Worm (Caenorhabditis elegans) whole organism, early embryonic: ENCODE measurements around the gene lys-2.

Experiments used
- B0310.2 ChIP-seq: sonication (generic microtip); optimal IDR thresholded peaks from 2 replicates; lab custom pipeline; 2016; ENCODE audit warnings: mild to moderate bottlenecking, missing genetic modification characterization, missing compliant biosample characterization
- F13C5.2 ChIP-seq: sonication (generic microtip); optimal IDR thresholded peaks from 2 replicates; lab custom pipeline; 2017; ENCODE audit warnings: mild to moderate bottlenecking, missing genetic modification characterization, inconsistent platforms, missing compliant biosample characterization
- aly-1 ChIP-seq: sonication (generic microtip); optimal IDR thresholded peaks from 2 replicates; lab custom pipeline; 2016; ENCODE audit warnings: missing genetic modification characterization, missing compliant biosample characterization
- ama-1 ChIP-seq: fragments of 150-350 bp; optimal IDR thresholded peaks from 2 replicates; lab custom pipeline; 2014
- ceh-13 ChIP-seq: fragments of 200-800 bp; sonication (Bioruptor generic); optimal IDR thresholded peaks from 2 replicates; lab custom pipeline; 2018; ENCODE audit warnings: mild to moderate bottlenecking, missing genetic modification characterization, missing compliant biosample characterization
- ceh-36 ChIP-seq: sonication (generic microtip); optimal IDR thresholded peaks from 2 replicates; lab custom pipeline; 2016; ENCODE audit warnings: missing genetic modification characterization, inconsistent platforms, missing compliant biosample characterization
- ets-7 ChIP-seq: sonication (generic microtip); optimal IDR thresholded peaks from 2 replicates; lab custom pipeline; 2016; ENCODE audit warnings: missing genotype, missing genetic modification characterization, missing compliant biosample characterization
- flt-1 ChIP-seq: fragments of 200-800 bp; sonication (Bioruptor generic); IDR thresholded peaks from 2 replicates; pipeline ENCODE4 v1.3.6; 2022; ENCODE audit warnings: missing genetic modification characterization, missing compliant biosample characterization
- hmbx-1 ChIP-seq: sonication (generic microtip); optimal IDR thresholded peaks from 2 replicates; lab custom pipeline; 2016; ENCODE audit warnings: mild to moderate bottlenecking, missing genetic modification characterization, missing compliant biosample characterization
- hmg-4 ChIP-seq: fragments of 200-800 bp; sonication (Bioruptor generic); optimal IDR thresholded peaks from 2 replicates; lab custom pipeline; 2018; ENCODE audit warnings: mild to moderate bottlenecking, missing genetic modification characterization, missing compliant biosample characterization
- hnd-1 ChIP-seq: sonication (generic microtip); optimal IDR thresholded peaks from 2 replicates; lab custom pipeline; 2016; ENCODE audit warnings: missing genetic modification characterization, missing compliant biosample characterization
- pes-1 ChIP-seq: fragments of 200-800 bp; sonication (Bioruptor generic); IDR thresholded peaks from 2 replicates; pipeline ENCODE4 v1.3.6; 2022; ENCODE audit warnings: missing genetic modification reagents, missing genetic modification characterization, missing compliant biosample characterization
- scrt-1 ChIP-seq: fragments of 200-800 bp; sonication (Bioruptor generic); IDR thresholded peaks from 2 replicates; pipeline ENCODE4 v1.3.6; 2022; ENCODE audit warnings: missing genetic modification characterization, missing compliant biosample characterization
- sea-1 ChIP-seq: fragments of 200-800 bp; sonication (Bioruptor generic); conservative IDR thresholded peaks from 2 replicates; pipeline ENCODE4 v1.3.6; 2022; ENCODE audit warnings: missing genetic modification characterization, missing compliant biosample characterization
- tbx-11 ChIP-seq: fragments of 200-800 bp; sonication (Bioruptor generic); IDR thresholded peaks from 2 replicates; pipeline ENCODE4 v1.3.6; 2022; ENCODE audit warnings: missing genetic modification characterization, missing compliant biosample characterization
- tbx-37 ChIP-seq: fragments of 200-800 bp; sonication (Bioruptor generic); conservative IDR thresholded peaks from 2 replicates; pipeline ENCODE4 v1.3.6; 2022; ENCODE audit warnings: missing genetic modification reagents, missing genetic modification characterization, missing compliant biosample characterization
- tra-4 ChIP-seq: sonication (generic microtip); optimal IDR thresholded peaks from 2 replicates; lab custom pipeline; 2017; ENCODE audit warnings: missing genetic modification characterization, missing compliant biosample characterization

The lys-2 gene

ce11 chrV:10275619-10276018 is 5.7 kb downstream of the lys-2 start, which contains the start of gene Y22F5A.11:
Gene Y22F5A.11 (minus strand): TSS chrV:10275646.
- TF ChIP-seq hmbx-1 (tag; lab: Kevin White, UChicago) (no peak), ceh-13 (GFP tag; lab: Kevin White, UChicago) (no peak), tra-4 (tag; lab: Kevin White, UChicago) (no peak), ama-1 (no peak), sea-1 (GFP tag; lab: Robert Waterston, UW) (no peak), F13C5.2 (tag; lab: Kevin White, UChicago) (no peak), scrt-1 (GFP tag; lab: Robert Waterston, UW) (no peak), hnd-1 (tag; lab: Kevin White, UChicago) (no peak), B0310.2 (tag; lab: Kevin White, UChicago) (no peak), hmg-4 (no peak), pes-1 (GFP tag; lab: Robert Waterston, UW) (no peak), tbx-11 (GFP tag; lab: Robert Waterston, UW) (no peak), flt-1 (no peak), ceh-36 (no peak), ets-7 (tag; lab: Kevin White, UChicago) (no peak)

- no peak for TF ChIP-seq ceh-36
These were observed 7.4 kb downstream of the lys-2 start for ce11 chrV:10273837-10274236.

- TF ChIP-seq B0310.2 (tag; lab: Kevin White, UChicago), result no peak
- no peak for TF ChIP-seq sea-1 (GFP tag; lab: Robert Waterston, UW)
These were observed 11.1 kb downstream of the lys-2 start, which contains the start of gene ric-4 for ce11 chrV:10270214-10270613. Gene ric-4 (minus strand): TSS chrV:10270314.

- TF ChIP-seq flt-1, result no peak
- no peak for TF ChIP-seq tbx-37
- no peak for TF ChIP-seq sea-1 (GFP tag; lab: Robert Waterston, UW)
- TF ChIP-seq hmbx-1 (tag; lab: Kevin White, UChicago), result no peak
- TF ChIP-seq F13C5.2 (tag; lab: Kevin White, UChicago), result no peak
- TF ChIP-seq ama-1, result no peak
- TF ChIP-seq scrt-1 (GFP tag; lab: Robert Waterston, UW), result no peak
- TF ChIP-seq ceh-36, result no peak
- no peak for TF ChIP-seq tra-4 (tag; lab: Kevin White, UChicago)
- no peak for TF ChIP-seq pes-1 (GFP tag; lab: Robert Waterston, UW)
- no peak for TF ChIP-seq tbx-11 (GFP tag; lab: Robert Waterston, UW)
- TF ChIP-seq ceh-13 (GFP tag; lab: Kevin White, UChicago), result no peak
- no peak for TF ChIP-seq hnd-1 (tag; lab: Kevin White, UChicago)
These were observed 15.2 kb downstream of the lys-2 start for ce11 chrV:10266050-10266449.

- TF ChIP-seq hnd-1 (tag; lab: Kevin White, UChicago), result no peak
- no peak for TF ChIP-seq tbx-11 (GFP tag; lab: Robert Waterston, UW)
- no peak for TF ChIP-seq hmbx-1 (tag; lab: Kevin White, UChicago)
- TF ChIP-seq B0310.2 (tag; lab: Kevin White, UChicago), result no peak
- no peak for TF ChIP-seq tbx-37
- TF ChIP-seq ets-7 (tag; lab: Kevin White, UChicago), result no peak
- no peak for TF ChIP-seq pes-1 (GFP tag; lab: Robert Waterston, UW)
- TF ChIP-seq ama-1, result no peak
- TF ChIP-seq F13C5.2 (tag; lab: Kevin White, UChicago), result no peak
- no peak for TF ChIP-seq ceh-36
- no peak for TF ChIP-seq aly-1 (tag; lab: Kevin White, UChicago)
- TF ChIP-seq hmg-4, result no peak
- no peak for TF ChIP-seq ceh-13 (GFP tag; lab: Kevin White, UChicago)
- no peak for TF ChIP-seq sea-1 (GFP tag; lab: Robert Waterston, UW)
- TF ChIP-seq scrt-1 (GFP tag; lab: Robert Waterston, UW), result no peak
- no peak for TF ChIP-seq tra-4 (tag; lab: Kevin White, UChicago)
- no peak for TF ChIP-seq flt-1
These were observed 16.3 kb downstream of the lys-2 start for ce11 chrV:10265019-10265418.

ce11 chrV:10260460-10260859 is 20.8 kb downstream of the lys-2 start, which contains the start of gene sri-18:
Gene sri-18 (minus strand): TSS chrV:10260560.
- TF ChIP-seq ceh-36, result no peak
- TF ChIP-seq B0310.2 (tag; lab: Kevin White, UChicago), result no peak
- no peak for TF ChIP-seq ceh-13 (GFP tag; lab: Kevin White, UChicago)
- TF ChIP-seq tbx-11 (GFP tag; lab: Robert Waterston, UW), result no peak
- no peak for TF ChIP-seq scrt-1 (GFP tag; lab: Robert Waterston, UW)

ce11 chrV:10256050-10256449 is 25.2 kb downstream of the lys-2 start, which contains the start of gene nhr-232:
Gene nhr-232 (plus strand): TSS chrV:10256170.
- TF ChIP-seq tbx-11 (GFP tag; lab: Robert Waterston, UW) (no peak), B0310.2 (tag; lab: Kevin White, UChicago) (no peak), aly-1 (tag; lab: Kevin White, UChicago) (no peak), tra-4 (tag; lab: Kevin White, UChicago) (no peak), ceh-36 (no peak), ceh-13 (GFP tag; lab: Kevin White, UChicago) (no peak), tbx-37 (no peak), scrt-1 (GFP tag; lab: Robert Waterston, UW) (no peak), ama-1 (no peak), hmbx-1 (tag; lab: Kevin White, UChicago) (no peak), ets-7 (tag; lab: Kevin White, UChicago) (no peak), pes-1 (GFP tag; lab: Robert Waterston, UW) (no peak), flt-1 (no peak), sea-1 (GFP tag; lab: Robert Waterston, UW) (no peak), F13C5.2 (tag; lab: Kevin White, UChicago) (no peak), hmg-4 (no peak)

- TF ChIP-seq hmg-4 (no peak), aly-1 (tag; lab: Kevin White, UChicago) (no peak), hnd-1 (tag; lab: Kevin White, UChicago) (no peak), tbx-37 (no peak)
These were observed 26.2 kb downstream of the lys-2 start, which contains the start of gene rop-1 for ce11 chrV:10255005-10255472. Gene rop-1 (minus strand): TSS chrV:10255055.
